Worm (Caenorhabditis elegans): ENCODE measurements around the gene F53C11.5.

F53C11.5 gene

ce11 chrV:13807232-13807631 is 19.9 kb downstream of the F53C11.5 start, which contains the start of gene swan-1:
swan-1 (minus strand) TSS chrV:13807237.
- TF ChIP-seq hmg-1.1 (GFP tag; IDR thresholded peaks at IDR 0.05) = no peak
- no peak for TF ChIP-seq ztf-7 (tag; optimal IDR thresholded peaks at IDR 0.05)
- peak in 1 of 2 experiments; percentile 9 for TF ChIP-seq lsy-2 (tag; optimal IDR thresholded peaks at IDR 0.05)
- no peak for TF ChIP-seq attf-4 (tag; optimal IDR thresholded peaks at IDR 0.05)
- peak; percentile 1 for TF ChIP-seq hlh-11 (tag; optimal IDR thresholded peaks at IDR 0.05)
- no peak for TF ChIP-seq aly-2 (tag; optimal IDR thresholded peaks at IDR 0.05)
- peak in 1 of 2 experiments; percentile 3 for TF ChIP-seq daf-16 (GFP tag; optimal IDR thresholded peaks at IDR 0.05)
- no peak for TF ChIP-seq daf-16 (tag; optimal IDR thresholded peaks at IDR 0.05)

DNA sequence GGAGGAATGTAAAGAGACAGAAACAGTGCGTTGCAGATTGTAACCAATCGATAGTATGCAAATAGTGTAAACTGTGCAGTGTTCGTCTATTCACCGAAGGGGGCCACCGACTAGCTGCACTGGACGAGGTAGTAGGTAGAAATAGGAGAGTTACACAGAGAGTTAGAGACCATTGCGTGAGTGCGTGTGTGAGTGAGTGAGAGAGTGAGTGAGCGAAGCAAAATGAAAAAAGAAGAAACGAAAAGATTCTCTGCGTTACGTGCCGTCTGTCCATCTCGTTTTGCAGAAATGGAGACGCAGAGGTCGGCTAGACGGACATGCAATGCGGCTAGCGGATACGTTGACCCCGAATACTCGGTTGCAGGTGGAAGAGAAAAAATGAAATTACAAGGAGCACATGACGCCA is 21.1 kb downstream of the F53C11.5 start:
- TF ChIP-seq dve-1 (tag; optimal IDR thresholded peaks at IDR 0.05; ENCODE audit: insufficient read depth) (no peak), pha-4 (GFP tag; IDR thresholded peaks at IDR 0.05) (no peak), pha-4 (tag; optimal IDR thresholded peaks at IDR 0.05) (peak; percentile 28), aly-2 (tag; optimal IDR thresholded peaks at IDR 0.05) (no peak), ceh-28 (tag; optimal IDR thresholded peaks at IDR 0.05) (peak; percentile 16), dmd-9 (GFP tag; IDR thresholded peaks at IDR 0.05) (no peak), nhr-6 (tag; optimal IDR thresholded peaks at IDR 0.05) (peak; percentile 92), mxl-3 (GFP tag; optimal IDR thresholded peaks at IDR 0.05) (peak; percentile 74), lir-3 (tag; optimal IDR thresholded peaks at IDR 0.05) (no peak), unc-62 (GFP tag; optimal IDR thresholded peaks at IDR 0.05 in 1 of 2) (peak in 1 of 2 experiments; percentile 94), unc-62 (tag; optimal IDR thresholded peaks at IDR 0.05) (no peak), unc-39 (tag; optimal IDR thresholded peaks at IDR 0.05) (no peak), zag-1 (tag; optimal IDR thresholded peaks at IDR 0.05) (no peak), aha-1 (tag) (peak; percentile 84), mdt-29 (GFP tag; IDR thresholded peaks at IDR 0.05) (no peak), vab-7 (GFP tag; IDR thresholded peaks at IDR 0.05) (0 out of 2 replicates have a peak, but pooled peaks have one; percentile 6), ces-1 (GFP tag; optimal IDR thresholded peaks at IDR 0.05) (no peak), arid-1 (GFP tag; conservative IDR thresholded peaks at IDR 0.05) (no peak), ceh-20 (GFP tag; IDR thresholded peaks at IDR 0.05) (peak; percentile 25; the same call in 1 of the 2 replicates), hif-1 (tag; optimal IDR thresholded peaks at IDR 0.05) (peak in 1 of 2 experiments; percentile 91), hlh-11 (tag; optimal IDR thresholded peaks at IDR 0.05) (peak; percentile 83), snpc-4 (tag; optimal IDR thresholded peaks at IDR 0.05) (no peak), F37D6.2 (tag; optimal IDR thresholded peaks at IDR 0.05) (peak; percentile 25), lsy-2 (tag; optimal IDR thresholded peaks at IDR 0.05) (peak; percentile 46 to 49), hlh-30 (tag; optimal IDR thresholded peaks at IDR 0.05; ENCODE audit: insufficient read depth) (peak; percentile 49), daf-12 (tag; optimal IDR thresholded peaks at IDR 0.05) (no peak), set-16 (GFP tag; IDR thresholded peaks at IDR 0.05) (peak; percentile 17; the same call in 1 of the 2 replicates), skn-1 (tag; optimal IDR thresholded peaks at IDR 0.05) (no peak), T20F7.1 (GFP tag; optimal IDR thresholded peaks at IDR 0.05) (peak; percentile 2), nhr-77 (tag; optimal IDR thresholded peaks at IDR 0.05) (peak; percentile 21), rbr-2 (tag; optimal IDR thresholded peaks at IDR 0.05) (peak; percentile 73), nhr-48 (tag; optimal IDR thresholded peaks at IDR 0.05) (peak; percentile 28), nhr-11 (tag; optimal IDR thresholded peaks at IDR 0.05) (peak; percentile 79), nhr-28 (tag; optimal IDR thresholded peaks at IDR 0.05) (peak; percentile 66), lin-1 (GFP tag; IDR thresholded peaks at IDR 0.05) (0 out of 2 replicates have a peak, but pooled peaks have one; percentile 31), F49E8.2 (tag; optimal IDR thresholded peaks at IDR 0.05; ENCODE audit: borderline replicate concordance) (no peak), hmg-1.1 (GFP tag; IDR thresholded peaks at IDR 0.05) (peak; percentile 74), tra-1 (GFP tag; IDR thresholded peaks at IDR 0.05) (no peak), dpl-1 (GFP tag; optimal IDR thresholded peaks at IDR 0.05) (peak; percentile 19), F44E2.7 (GFP tag; IDR thresholded peaks at IDR 0.05) (0 out of 2 replicates have a peak, but pooled peaks have one; percentile 27), ctbp-1 (GFP tag; IDR thresholded peaks at IDR 0.05) (peak; percentile 66; the same call in 1 of the 2 replicates), zfp-2 (tag; optimal IDR thresholded peaks at IDR 0.05) (no peak), ZK337.2 (GFP tag; IDR thresholded peaks at IDR 0.05) (no peak), mes-2 (tag; optimal IDR thresholded peaks at IDR 0.05; ENCODE audit: poor library complexity, severe bottlenecking) (peak; percentile 75), egl-43 (GFP tag; IDR thresholded peaks at IDR 0.05) (peak; percentile 55; the same call in 1 of the 2 replicates)
